Worm (Caenorhabditis elegans) whole organism, L1 larva: Measurements from ENCODE around the gene gex-2.

ENCODE experiments used
- C16A3.4 ChIP-seq: fragments of 150-350 bp; optimal IDR thresholded peaks from 2 replicates; lab custom pipeline; 2014; ENCODE audit warnings: missing biosample characterization, missing genetic modification characterization
- aha-1 ChIP-seq: fragments of 150-350 bp; optimal IDR thresholded peaks from 2 replicates; lab custom pipeline; 2014; ENCODE audit warnings: missing biosample characterization, missing genetic modification characterization
- alr-1 ChIP-seq: fragments of 200-800 bp; sonication (Bioruptor generic); optimal IDR thresholded peaks from 2 replicates; lab custom pipeline; 2018; ENCODE audit warnings: borderline replicate concordance, mild to moderate bottlenecking, missing genetic modification characterization, missing compliant biosample characterization
- ama-1 ChIP-seq: fragments of 150-350 bp; optimal IDR thresholded peaks from 2 replicates; lab custom pipeline; 2014
- blmp-1 ChIP-seq: fragments of 150-350 bp; optimal IDR thresholded peaks from 2 replicates; lab custom pipeline; 2014; ENCODE audit warnings: missing biosample characterization, missing genetic modification characterization
- ceh-8 ChIP-seq: fragments of 200-800 bp; sonication (Bioruptor generic); optimal IDR thresholded peaks from 2 replicates; lab custom pipeline; 2018; ENCODE audit warnings: mild to moderate bottlenecking, missing genetic modification characterization, moderate library complexity, missing compliant biosample characterization
- ceh-82 ChIP-seq, 3 experiments: fragments of 150-350 bp in 1 of 3; sonication (generic microtip) in 2 of 3; optimal IDR thresholded peaks; 2 replicates each; lab custom pipeline; 2014 to 2017; ENCODE audit warnings: missing biosample characterization in 3 of 3, missing genetic modification characterization in 3 of 3
- ceh-90 ChIP-seq: sonication (generic microtip); optimal IDR thresholded peaks from 2 replicates; lab custom pipeline; 2016; ENCODE audit warnings: missing genetic modification characterization, missing compliant biosample characterization
- ces-1 ChIP-seq: fragments of 150-350 bp; optimal IDR thresholded peaks from 2 replicates; lab custom pipeline; 2014; ENCODE audit warnings: missing biosample characterization, missing genetic modification reagents, missing genetic modification characterization
- dsc-1 ChIP-seq: sonication (generic microtip); optimal IDR thresholded peaks from 2 replicates; lab custom pipeline; 2016; ENCODE audit warnings: mild to moderate bottlenecking, missing genetic modification characterization, missing compliant biosample characterization
- efl-1 ChIP-seq, 4 experiments: fragments of 150-350 bp; optimal IDR thresholded peaks in 3 of 4; peaks in 1 of 4; 1 replicate in 1 of 4; 2 replicates in 3 of 4; lab custom pipeline; 2014; ENCODE audit warnings: missing biosample characterization in 2 of 4, missing genetic modification characterization in 2 of 4, missing genetic modification reagents in 2 of 4
- efl-3 ChIP-seq: fragments of 200-800 bp; sonication (Bioruptor generic); optimal IDR thresholded peaks from 2 replicates; lab custom pipeline; 2018; ENCODE audit warnings: mild to moderate bottlenecking, missing genetic modification characterization, missing compliant biosample characterization
- elt-2 ChIP-seq: sonication (generic microtip); optimal IDR thresholded peaks from 2 replicates; lab custom pipeline; 2016; ENCODE audit warnings: missing genetic modification characterization, mild to moderate bottlenecking, inconsistent platforms, missing compliant biosample characterization, missing genetic modification reagents
- fkh-10 ChIP-seq: sonication (generic microtip); optimal IDR thresholded peaks from 2 replicates; lab custom pipeline; 2017; ENCODE audit warnings: missing biosample characterization, missing genetic modification reagents, missing genetic modification characterization
- grh-1 ChIP-seq: fragments of 200-800 bp; sonication (Bioruptor generic); IDR thresholded peaks from 2 replicates; pipeline ENCODE4 v1.3.6; 2022; ENCODE audit warnings: missing genetic modification reagents, missing genetic modification characterization, missing compliant biosample characterization
- irx-1 ChIP-seq: sonication (generic microtip); optimal IDR thresholded peaks from 2 replicates; lab custom pipeline; 2016; ENCODE audit warnings: missing genetic modification characterization, missing compliant biosample characterization
- jun-1 ChIP-seq: fragments of 150-350 bp; optimal IDR thresholded peaks from 2 replicates; lab custom pipeline; 2014; ENCODE audit warnings: missing biosample characterization, missing genetic modification reagents, missing genetic modification characterization
- lin-14 ChIP-seq: fragments of 200-800 bp; sonication (Bioruptor generic); optimal IDR thresholded peaks from 2 replicates; lab custom pipeline; 2018; ENCODE audit warnings: mild to moderate bottlenecking, missing genetic modification characterization, moderate library complexity, missing compliant biosample characterization
- lir-3 ChIP-seq: sonication (generic microtip); optimal IDR thresholded peaks from 2 replicates; lab custom pipeline; 2016; ENCODE audit warnings: mild to moderate bottlenecking, missing genetic modification characterization, moderate library complexity, missing compliant biosample characterization; ENCODE audit not compliant: poor library complexity
- lsy-2 ChIP-seq, 2 experiments: fragments of 150-350 bp; optimal IDR thresholded peaks; 2 replicates each; lab custom pipeline; 2014; ENCODE audit warnings: missing biosample characterization in 2 of 2, missing genetic modification characterization in 2 of 2
- mef-2 ChIP-seq: fragments of 150-350 bp; optimal IDR thresholded peaks from 2 replicates; lab custom pipeline; 2014; ENCODE audit warnings: missing biosample characterization, missing genetic modification characterization
- nhr-20 ChIP-seq: sonication (generic microtip); optimal IDR thresholded peaks from 2 replicates; lab custom pipeline; 2016; ENCODE audit warnings: mild to moderate bottlenecking, missing genetic modification characterization, missing compliant biosample characterization
- nhr-28 ChIP-seq: fragments of 150-350 bp; optimal IDR thresholded peaks from 2 replicates; lab custom pipeline; 2014; ENCODE audit warnings: missing biosample characterization, missing genetic modification characterization
- nhr-71 ChIP-seq: sonication (generic microtip); optimal IDR thresholded peaks from 2 replicates; lab custom pipeline; 2016; ENCODE audit warnings: mild to moderate bottlenecking, missing genetic modification characterization, moderate library complexity, missing compliant biosample characterization
- nhr-85 ChIP-seq: sonication (generic microtip); peaks from one replicate; lab custom pipeline; 2016; ENCODE audit warnings: missing genetic modification characterization, inconsistent platforms, missing compliant biosample characterization
- pax-3 ChIP-seq: fragments of 200-800 bp; sonication (Bioruptor generic); optimal IDR thresholded peaks from 2 replicates; lab custom pipeline; 2018; ENCODE audit warnings: mild to moderate bottlenecking, missing genetic modification characterization, moderate library complexity, missing compliant biosample characterization
- pqm-1 ChIP-seq: sonication (generic microtip); optimal IDR thresholded peaks from 3 replicates; lab custom pipeline; 2017; ENCODE audit warnings: missing biosample characterization, missing genetic modification characterization
- sup-37 ChIP-seq: fragments of 200-800 bp; sonication (Bioruptor generic); optimal IDR thresholded peaks from 2 replicates; lab custom pipeline; 2018; ENCODE audit warnings: mild to moderate bottlenecking, missing genetic modification characterization, missing compliant biosample characterization
- swsn-7 ChIP-seq: sonication (generic microtip); optimal IDR thresholded peaks from 2 replicates; lab custom pipeline; 2016; ENCODE audit warnings: missing genetic modification characterization, missing compliant biosample characterization
- tlp-1 ChIP-seq: fragments of 150-350 bp; optimal IDR thresholded peaks from 2 replicates; lab custom pipeline; 2014; ENCODE audit warnings: missing biosample characterization, missing genetic modification characterization
- unc-86 ChIP-seq: sonication (generic microtip); optimal IDR thresholded peaks from 2 replicates; lab custom pipeline; 2016; ENCODE audit warnings: missing genetic modification characterization, missing compliant biosample characterization
- unc-98 ChIP-seq: fragments of 200-800 bp; sonication (Bioruptor generic); IDR thresholded peaks from 2 replicates; pipeline ENCODE4 v1.3.6; 2022; ENCODE audit warnings: missing genetic modification characterization, missing compliant biosample characterization

Gene gex-2

DNA sequence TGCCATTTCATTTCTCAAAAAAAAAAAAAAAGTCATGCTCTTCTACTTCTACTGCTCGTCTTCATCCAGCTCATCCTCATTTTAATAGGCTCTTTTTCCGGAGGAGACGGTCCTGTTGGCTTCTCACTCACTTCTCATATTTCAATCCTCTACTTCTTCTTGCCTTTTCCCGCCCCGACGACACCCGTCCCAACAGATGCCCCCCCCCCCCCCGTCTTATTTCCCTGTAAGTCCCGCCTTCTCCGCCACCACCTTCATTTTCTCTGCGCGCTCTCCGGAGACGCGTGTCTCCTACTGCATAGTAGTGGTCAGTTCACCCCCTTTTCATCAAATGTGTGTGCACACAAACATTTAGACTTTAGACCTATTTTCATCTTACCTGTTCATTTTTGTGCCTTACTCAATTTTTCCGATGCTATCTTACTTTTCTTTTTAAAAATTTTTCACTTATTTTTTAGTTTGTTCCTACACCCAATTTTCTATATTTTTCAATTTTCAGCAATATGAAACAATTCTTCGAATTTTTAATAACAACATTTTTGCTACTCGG is 13.8 kb upstream of the gex-2 start, which contains the start of gene efn-4:
efn-4 (plus strand) TSS at position 500 of the 550 bp plus-strand sequence.
- TF ChIP-seq lsy-2 (tag; optimal IDR thresholded peaks at IDR 0.05; lab: Kevin White, UChicago): no peak
- no peak for TF ChIP-seq irx-1 (tag; lab: Kevin White, UChicago)
- TF ChIP-seq fkh-10 (GFP tag; lab: Kevin White, UChicago): no peak
- no peak for TF ChIP-seq aha-1
- no peak for TF ChIP-seq efl-1 (optimal IDR thresholded peaks at IDR 0.05; lab: Kevin White, UChicago)
- TF ChIP-seq efl-1 (GFP tag; optimal IDR thresholded peaks at IDR 0.05 in 1 of 2; lab: Kevin White, UChicago): no peak
- no peak for TF ChIP-seq elt-2 (tag; lab: Kevin White, UChicago)
- no peak for TF ChIP-seq efl-3 (GFP tag; lab: Kevin White, UChicago)

DNA sequence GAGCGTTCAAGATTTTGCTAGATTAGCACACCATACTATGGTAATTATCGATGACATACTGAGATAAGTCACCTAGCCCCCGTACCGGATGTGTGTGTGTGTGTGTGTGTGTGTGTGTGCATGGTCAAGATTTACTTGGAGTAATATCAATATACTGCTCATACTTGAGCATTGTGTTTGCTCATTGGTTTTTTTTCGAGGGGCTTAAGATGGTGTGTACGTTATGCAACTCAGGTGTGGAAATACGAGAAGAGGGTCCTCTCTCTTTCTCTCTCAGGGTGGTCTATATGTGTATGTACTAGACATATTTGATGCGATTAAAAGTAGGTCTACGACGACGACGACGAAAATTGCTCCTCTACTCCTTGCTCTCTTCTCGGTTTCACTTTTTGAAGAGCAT is 12.3 kb upstream of the gex-2 start:
- TF ChIP-seq ceh-8: no peak
- peak; percentile 7 for TF ChIP-seq nhr-85 (tag; lab: Kevin White, UChicago)
- no peak for TF ChIP-seq ceh-90 (tag; lab: Kevin White, UChicago)

DNA sequence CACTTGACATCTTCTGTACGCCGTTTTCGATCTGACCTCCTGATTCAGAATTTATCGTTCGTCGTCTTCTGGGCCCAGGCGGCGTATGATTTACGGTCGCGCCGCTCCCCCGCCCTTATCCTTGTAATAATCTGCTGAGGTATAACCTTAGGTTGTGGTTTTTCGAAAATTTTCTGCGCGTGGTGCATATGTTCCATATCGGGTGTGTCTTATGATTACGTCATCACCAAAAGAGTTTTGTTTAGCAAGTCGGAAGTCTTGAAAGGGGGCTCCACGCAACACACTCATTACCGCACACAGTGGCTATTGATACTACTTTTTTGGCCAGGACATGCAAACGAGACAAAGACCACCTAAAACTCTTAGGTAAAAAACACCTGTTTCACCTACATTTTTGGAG is 11.8 kb upstream of the gex-2 start:
- TF ChIP-seq ces-1 (GFP tag; lab: Kevin White, UChicago): no peak
- TF ChIP-seq lsy-2 (tag; optimal IDR thresholded peaks at IDR 0.05; lab: Kevin White, UChicago): no peak
- no peak for TF ChIP-seq irx-1 (tag; lab: Kevin White, UChicago)
- TF ChIP-seq swsn-7 (tag; lab: Kevin White, UChicago): no peak
- TF ChIP-seq pqm-1 (tag; lab: Kevin White, UChicago): no peak
- TF ChIP-seq jun-1 (tag; lab: Kevin White, UChicago): no peak
- TF ChIP-seq nhr-28 (tag; lab: Kevin White, UChicago): no peak
- TF ChIP-seq unc-86 (tag; lab: Kevin White, UChicago): no peak
- no peak for TF ChIP-seq ceh-8
- TF ChIP-seq lir-3 (tag; lab: Kevin White, UChicago): no peak
- no peak for TF ChIP-seq C16A3.4 (tag; lab: Kevin White, UChicago)

DNA sequence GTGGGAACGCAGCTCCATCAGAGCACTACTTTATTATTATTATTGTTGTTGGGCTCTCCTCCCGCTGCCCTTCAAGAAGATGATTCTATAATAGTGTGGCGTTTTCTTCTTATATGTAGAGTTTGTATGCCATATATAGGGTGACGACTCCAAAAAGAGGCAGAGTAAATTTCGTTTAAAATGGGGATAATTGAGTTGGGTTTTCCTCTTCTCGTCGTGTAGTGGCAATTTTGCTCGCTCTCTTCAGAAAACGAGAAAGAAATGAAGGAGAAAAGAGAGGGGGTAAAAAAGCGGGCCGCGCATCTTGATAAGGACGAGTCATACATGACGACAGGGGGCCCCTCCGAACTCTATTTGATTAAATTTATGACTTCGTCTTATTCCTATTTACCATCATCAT is 9.2 kb upstream of the gex-2 start:
- TF ChIP-seq unc-98 (GFP tag; lab: Robert Waterston, UW) (no peak), blmp-1 (tag; lab: Kevin White, UChicago) (no peak), alr-1 (tag; lab: Kevin White, UChicago) (no peak), lin-14 (GFP tag; lab: Kevin White, UChicago) (peak; percentile 60), nhr-71 (tag; lab: Kevin White, UChicago) (no peak), ama-1 (lab: Kevin White, UChicago) (no peak), aha-1 (no peak), ceh-82 (tag; optimal IDR thresholded peaks at IDR 0.05; lab: Kevin White, UChicago) (peak in 1 of 3 experiments; percentile 16), mef-2 (tag; lab: Kevin White, UChicago) (no peak), tlp-1 (tag; lab: Kevin White, UChicago) (no peak), nhr-20 (no peak), fkh-10 (GFP tag; lab: Kevin White, UChicago) (peak; percentile 24)

DNA sequence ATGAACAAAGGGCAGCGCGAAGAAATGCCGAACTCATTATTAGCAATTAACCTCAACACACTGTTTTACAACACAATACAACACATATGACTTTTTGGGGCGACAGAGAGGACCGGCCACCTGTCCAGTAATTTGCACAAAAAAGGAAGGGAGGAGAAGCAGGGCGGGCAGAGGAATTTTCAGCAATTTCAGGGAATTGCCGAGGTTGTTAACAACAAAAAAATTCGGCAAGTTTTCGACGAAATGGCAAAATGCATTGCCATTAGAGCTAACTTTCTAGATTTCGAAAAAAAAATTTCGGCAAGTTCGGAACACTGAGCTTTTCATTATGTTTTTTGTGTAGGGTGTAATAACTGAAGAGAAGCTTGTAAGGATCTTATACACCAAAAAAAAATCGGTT is 8.6 kb upstream of the gex-2 start:
- TF ChIP-seq sup-37 (GFP tag; lab: Kevin White, UChicago) (no peak), elt-2 (tag; lab: Kevin White, UChicago) (no peak), efl-1 (optimal IDR thresholded peaks at IDR 0.05; lab: Kevin White, UChicago) (no peak), efl-1 (GFP tag; optimal IDR thresholded peaks at IDR 0.05 in 1 of 2; lab: Kevin White, UChicago) (peak in 1 of 2 experiments; percentile 35)

- TF ChIP-seq pax-3: no peak
- no peak for TF ChIP-seq dsc-1 (tag; lab: Kevin White, UChicago)
- TF ChIP-seq grh-1: no peak
These were observed 1.7 kb upstream of the gex-2 start, which contains the start of gene F56A11.5 for ce11 chrIV:570799-571300. Gene F56A11.5 (minus strand): TSS chrIV:570849.
